Worm (Caenorhabditis elegans) whole organism, L1 larva: Measurements from ENCODE around the gene nduv-2.

Experiments used
- C34B4.2 ChIP-seq: sonication (generic microtip); optimal IDR thresholded peaks from 2 replicates; lab custom pipeline; 2017; ENCODE audit warnings: mild to moderate bottlenecking, missing genetic modification characterization, missing compliant biosample characterization
- Y116A8C.19 ChIP-seq: sonication (generic microtip); optimal IDR thresholded peaks from 2 replicates; lab custom pipeline; 2016; ENCODE audit warnings: missing compliant biosample characterization, missing genetic modification characterization, borderline replicate concordance
- aha-1 ChIP-seq: fragments of 150-350 bp; optimal IDR thresholded peaks from 2 replicates; lab custom pipeline; 2014; ENCODE audit warnings: missing biosample characterization, missing genetic modification characterization
- alr-1 ChIP-seq: fragments of 200-800 bp; sonication (Bioruptor generic); optimal IDR thresholded peaks from 2 replicates; lab custom pipeline; 2018; ENCODE audit warnings: borderline replicate concordance, mild to moderate bottlenecking, missing genetic modification characterization, missing compliant biosample characterization
- blmp-1 ChIP-seq: fragments of 150-350 bp; optimal IDR thresholded peaks from 2 replicates; lab custom pipeline; 2014; ENCODE audit warnings: missing biosample characterization, missing genetic modification characterization
- ceh-63 ChIP-seq: fragments of 200-800 bp; sonication (Bioruptor generic); optimal IDR thresholded peaks from 2 replicates; lab custom pipeline; 2018; ENCODE audit warnings: mild to moderate bottlenecking, missing genetic modification characterization, missing compliant biosample characterization
- ceh-8 ChIP-seq: fragments of 200-800 bp; sonication (Bioruptor generic); optimal IDR thresholded peaks from 2 replicates; lab custom pipeline; 2018; ENCODE audit warnings: mild to moderate bottlenecking, missing genetic modification characterization, moderate library complexity, missing compliant biosample characterization
- ceh-82 ChIP-seq, 3 experiments: fragments of 150-350 bp in 1 of 3; sonication (generic microtip) in 2 of 3; optimal IDR thresholded peaks; 2 replicates each; lab custom pipeline; 2014 to 2017; ENCODE audit warnings: missing biosample characterization in 3 of 3, missing genetic modification characterization in 3 of 3
- ceh-88 ChIP-seq: fragments of 200-800 bp; sonication (Bioruptor generic); IDR thresholded peaks from 2 replicates; pipeline ENCODE4 v1.3.6; 2022; ENCODE audit warnings: missing genetic modification characterization, missing compliant biosample characterization
- ces-1 ChIP-seq: fragments of 150-350 bp; optimal IDR thresholded peaks from 2 replicates; lab custom pipeline; 2014; ENCODE audit warnings: missing biosample characterization, missing genetic modification reagents, missing genetic modification characterization
- dpl-1 ChIP-seq, 3 experiments: fragments of 150-350 bp in 2 of 3; sonication (generic microtip) in 1 of 3; optimal IDR thresholded peaks; 2 replicates each; lab custom pipeline; 2014 to 2017; ENCODE audit warnings: missing biosample characterization in 3 of 3, missing genetic modification characterization in 3 of 3, missing genetic modification reagents in 3 of 3
- efl-1 ChIP-seq, 4 experiments: fragments of 150-350 bp; optimal IDR thresholded peaks in 3 of 4; peaks in 1 of 4; 1 replicate in 1 of 4; 2 replicates in 3 of 4; lab custom pipeline; 2014; ENCODE audit warnings: missing biosample characterization in 2 of 4, missing genetic modification characterization in 2 of 4, missing genetic modification reagents in 2 of 4
- efl-3 ChIP-seq: fragments of 200-800 bp; sonication (Bioruptor generic); optimal IDR thresholded peaks from 2 replicates; lab custom pipeline; 2018; ENCODE audit warnings: mild to moderate bottlenecking, missing genetic modification characterization, missing compliant biosample characterization
- egl-13 ChIP-seq: sonication (generic microtip); optimal IDR thresholded peaks from 2 replicates; lab custom pipeline; 2016; ENCODE audit warnings: missing genotype, missing genetic modification reagents, missing genetic modification characterization, missing compliant biosample characterization
- elt-2 ChIP-seq: sonication (generic microtip); optimal IDR thresholded peaks from 2 replicates; lab custom pipeline; 2016; ENCODE audit warnings: missing genetic modification characterization, mild to moderate bottlenecking, inconsistent platforms, missing compliant biosample characterization, missing genetic modification reagents
- fkh-10 ChIP-seq: sonication (generic microtip); optimal IDR thresholded peaks from 2 replicates; lab custom pipeline; 2017; ENCODE audit warnings: missing biosample characterization, missing genetic modification reagents, missing genetic modification characterization
- fkh-4 ChIP-seq: sonication (generic microtip); optimal IDR thresholded peaks from 2 replicates; lab custom pipeline; 2016; ENCODE audit warnings: missing compliant biosample characterization, missing genetic modification characterization, borderline replicate concordance
- fkh-8 ChIP-seq: sonication (generic microtip); optimal IDR thresholded peaks from 2 replicates; lab custom pipeline; 2016; ENCODE audit warnings: mild to moderate bottlenecking, missing genetic modification characterization, missing compliant biosample characterization
- fos-1 ChIP-seq: fragments of 150-350 bp; optimal IDR thresholded peaks from 2 replicates; lab custom pipeline; 2014; ENCODE audit warnings: missing biosample characterization, missing genetic modification characterization
- hlh-17 ChIP-seq: fragments of 200-800 bp; sonication (Bioruptor generic); optimal IDR thresholded peaks from 2 replicates; lab custom pipeline; 2018; ENCODE audit warnings: missing genetic modification characterization, mild to moderate bottlenecking, missing compliant biosample characterization, moderate library complexity, borderline replicate concordance
- hlh-4 ChIP-seq: sonication (generic microtip); optimal IDR thresholded peaks from 2 replicates; lab custom pipeline; 2016; ENCODE audit warnings: mild to moderate bottlenecking, missing genetic modification characterization, missing compliant biosample characterization
- hpl-2 ChIP-seq: fragments of 150-350 bp; optimal IDR thresholded peaks from 2 replicates; lab custom pipeline; 2014; ENCODE audit warnings: missing biosample characterization, missing genetic modification reagents, missing genetic modification characterization
- jun-1 ChIP-seq: fragments of 150-350 bp; optimal IDR thresholded peaks from 2 replicates; lab custom pipeline; 2014; ENCODE audit warnings: missing biosample characterization, missing genetic modification reagents, missing genetic modification characterization
- lin-13 ChIP-seq: fragments of 150-350 bp; optimal IDR thresholded peaks from 2 replicates; lab custom pipeline; 2014; ENCODE audit warnings: missing biosample characterization, missing genetic modification reagents, missing genetic modification characterization
- lin-14 ChIP-seq: fragments of 200-800 bp; sonication (Bioruptor generic); optimal IDR thresholded peaks from 2 replicates; lab custom pipeline; 2018; ENCODE audit warnings: mild to moderate bottlenecking, missing genetic modification characterization, moderate library complexity, missing compliant biosample characterization
- lin-15B ChIP-seq: fragments of 150-350 bp; sonication (generic microtip); optimal IDR thresholded peaks from 3 replicates; lab custom pipeline; 2014; ENCODE audit warnings: missing biosample characterization, missing genetic modification characterization
- lin-35 ChIP-seq, 2 experiments: fragments of 150-350 bp; optimal IDR thresholded peaks; 2 replicates each; lab custom pipeline; 2014; ENCODE audit warnings: missing biosample characterization in 2 of 2, missing genetic modification characterization in 2 of 2, missing genetic modification reagents in 2 of 2
- lin-39 ChIP-seq: fragments of 150-350 bp; optimal IDR thresholded peaks from 2 replicates; lab custom pipeline; 2014; ENCODE audit warnings: missing biosample characterization, missing genetic modification reagents, missing genetic modification characterization
- lir-3 ChIP-seq: sonication (generic microtip); optimal IDR thresholded peaks from 2 replicates; lab custom pipeline; 2016; ENCODE audit warnings: mild to moderate bottlenecking, missing genetic modification characterization, moderate library complexity, missing compliant biosample characterization; ENCODE audit not compliant: poor library complexity
- mab-9 ChIP-seq: fragments of 200-800 bp; sonication (Bioruptor generic); IDR thresholded peaks from 2 replicates; pipeline ENCODE4 v1.3.6; 2022; ENCODE audit warnings: missing genetic modification reagents, missing genetic modification characterization, missing compliant biosample characterization
- mdl-1 ChIP-seq, 2 experiments: fragments of 150-350 bp; optimal IDR thresholded peaks; 2 replicates each; lab custom pipeline; 2014 to 2017; ENCODE audit warnings: missing biosample characterization in 2 of 2, missing genetic modification characterization in 2 of 2, inconsistent platforms in 1 of 2
- nhr-12 ChIP-seq: sonication (generic microtip); optimal IDR thresholded peaks from 2 replicates; lab custom pipeline; 2017; ENCODE audit warnings: missing biosample characterization, missing genetic modification characterization
- nhr-19 ChIP-seq: fragments of 200-800 bp; sonication (Bioruptor generic); conservative IDR thresholded peaks from 2 replicates; pipeline ENCODE4 v1.3.6; 2022; ENCODE audit warnings: missing genetic modification characterization, missing compliant biosample characterization
- nhr-20 ChIP-seq: sonication (generic microtip); optimal IDR thresholded peaks from 2 replicates; lab custom pipeline; 2016; ENCODE audit warnings: mild to moderate bottlenecking, missing genetic modification characterization, missing compliant biosample characterization
- nhr-237 ChIP-seq: fragments of 150-350 bp; optimal IDR thresholded peaks from 2 replicates; lab custom pipeline; 2014; ENCODE audit warnings: missing biosample characterization, missing genetic modification characterization
- nhr-71 ChIP-seq: sonication (generic microtip); optimal IDR thresholded peaks from 2 replicates; lab custom pipeline; 2016; ENCODE audit warnings: mild to moderate bottlenecking, missing genetic modification characterization, moderate library complexity, missing compliant biosample characterization
- nhr-76 ChIP-seq: sonication (generic microtip); optimal IDR thresholded peaks from 2 replicates; lab custom pipeline; 2017; ENCODE audit warnings: missing biosample characterization, missing genetic modification characterization
- nhr-77 ChIP-seq: fragments of 150-350 bp; optimal IDR thresholded peaks from 2 replicates; lab custom pipeline; 2014; ENCODE audit warnings: missing biosample characterization, missing genetic modification characterization
- nhr-90 ChIP-seq: sonication (generic microtip); optimal IDR thresholded peaks from 2 replicates; lab custom pipeline; 2016; ENCODE audit warnings: mild to moderate bottlenecking, missing genetic modification characterization, missing compliant biosample characterization; ENCODE audit not compliant: poor library complexity
- pag-3 ChIP-seq: sonication (generic microtip); optimal IDR thresholded peaks from 2 replicates; lab custom pipeline; 2017; ENCODE audit warnings: missing genetic modification characterization, mild to moderate bottlenecking, missing compliant biosample characterization, antibody characterized with exemption, borderline replicate concordance; ENCODE audit not compliant: insufficient read depth
- pax-3 ChIP-seq: fragments of 200-800 bp; sonication (Bioruptor generic); optimal IDR thresholded peaks from 2 replicates; lab custom pipeline; 2018; ENCODE audit warnings: mild to moderate bottlenecking, missing genetic modification characterization, moderate library complexity, missing compliant biosample characterization
- snpc-4 ChIP-seq: fragments of 150-350 bp; optimal IDR thresholded peaks from 2 replicates; lab custom pipeline; 2014; ENCODE audit warnings: missing biosample characterization, missing genetic modification characterization
- snu-23 ChIP-seq: sonication (generic microtip); optimal IDR thresholded peaks from 2 replicates; lab custom pipeline; 2016; ENCODE audit warnings: missing genetic modification characterization, missing compliant biosample characterization
- sox-4 ChIP-seq: sonication (generic microtip); optimal IDR thresholded peaks from 2 replicates; lab custom pipeline; 2016; ENCODE audit warnings: missing genetic modification characterization, missing compliant biosample characterization
- unc-30 ChIP-seq: sonication (generic microtip); optimal IDR thresholded peaks from 2 replicates; lab custom pipeline; 2017; ENCODE audit warnings: missing biosample characterization, missing genetic modification characterization
- unc-62 ChIP-seq: fragments of 150-350 bp; optimal IDR thresholded peaks from 2 replicates; lab custom pipeline; 2014; ENCODE audit warnings: missing biosample characterization, missing genetic modification reagents, missing genetic modification characterization
- unc-86 ChIP-seq: sonication (generic microtip); optimal IDR thresholded peaks from 2 replicates; lab custom pipeline; 2016; ENCODE audit warnings: missing genetic modification characterization, missing compliant biosample characterization
- unc-98 ChIP-seq: fragments of 200-800 bp; sonication (Bioruptor generic); IDR thresholded peaks from 2 replicates; pipeline ENCODE4 v1.3.6; 2022; ENCODE audit warnings: missing genetic modification characterization, missing compliant biosample characterization
- vab-15 ChIP-seq: sonication (generic microtip); optimal IDR thresholded peaks from 2 replicates; lab custom pipeline; 2017; ENCODE audit warnings: missing genotype, mild to moderate bottlenecking, missing genetic modification characterization, missing compliant biosample characterization
- zag-1 ChIP-seq: fragments of 150-350 bp; optimal IDR thresholded peaks from 2 replicates; lab custom pipeline; 2014; ENCODE audit warnings: missing biosample characterization, missing genetic modification characterization
- ztf-4 ChIP-seq: fragments of 150-350 bp; optimal IDR thresholded peaks from 2 replicates; lab custom pipeline; 2014; ENCODE audit warnings: missing biosample characterization, missing genetic modification characterization

The nduv-2 gene

DNA sequence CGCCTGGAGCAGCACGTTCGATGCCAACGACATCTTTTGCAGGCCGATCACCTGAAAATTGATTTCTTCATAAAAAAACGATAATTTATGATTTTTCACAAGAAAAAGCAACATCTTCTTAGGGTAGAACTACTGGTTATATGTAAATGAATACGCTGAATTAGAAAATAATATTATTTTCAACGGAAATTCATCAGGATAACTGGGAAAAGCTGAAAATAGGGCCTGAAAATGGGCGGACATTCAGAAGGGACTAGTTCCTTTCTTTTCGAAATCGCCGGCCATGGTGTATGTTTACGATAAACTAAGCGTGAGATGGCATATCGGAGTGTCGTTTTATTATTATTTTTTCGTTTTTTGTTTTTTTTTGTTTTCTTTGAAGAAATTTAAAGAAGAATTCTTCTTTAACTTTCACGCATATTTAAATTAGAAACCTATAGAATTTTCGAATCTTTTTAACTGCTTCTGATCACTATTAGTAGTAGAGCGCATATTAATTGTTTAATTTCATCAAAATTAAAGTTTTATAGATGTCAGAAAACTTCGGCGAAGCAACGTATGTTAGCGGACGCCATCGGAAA lies at the start of gene nduv-2, which contains the start of gene F53F4.12:
Gene nduv-2, minus strand, starts transcription at position 51 of the 581 bp plus-strand sequence.
Gene F53F4.12, plus strand, starts transcription at position 531 of the 581 bp plus-strand sequence.
- TF ChIP-seq fkh-10 = no peak
- TF ChIP-seq pag-3 (tag; lab: Kevin White, UChicago) = no peak
- no peak for TF ChIP-seq alr-1 (tag; lab: Kevin White, UChicago)
- TF ChIP-seq sox-4 (tag; lab: Kevin White, UChicago) = no peak
- no peak for TF ChIP-seq lin-39 (tag; lab: Kevin White, UChicago)
- no peak for TF ChIP-seq nhr-90 (tag; lab: Kevin White, UChicago)
- TF ChIP-seq snu-23 (GFP tag; lab: Kevin White, UChicago) = peak; percentile 45
- no peak for TF ChIP-seq ztf-4
- no peak for TF ChIP-seq vab-15
- TF ChIP-seq C34B4.2 (tag; lab: Kevin White, UChicago) = no peak
- TF ChIP-seq blmp-1 (tag; lab: Kevin White, UChicago) = peak; percentile 47
- no peak for TF ChIP-seq nhr-20
- TF ChIP-seq lin-13 (GFP tag; lab: Kevin White, UChicago) = no peak
- no peak for TF ChIP-seq unc-62
- no peak for TF ChIP-seq unc-86
- TF ChIP-seq fos-1 (tag; lab: Kevin White, UChicago) = no peak
- no peak for TF ChIP-seq nhr-237 (tag; lab: Kevin White, UChicago)
- peak; percentile 31 to 45 for TF ChIP-seq lin-35 (GFP tag; optimal IDR thresholded peaks at IDR 0.05; lab: Kevin White, UChicago)
- TF ChIP-seq unc-30 (tag; lab: Kevin White, UChicago) = no peak
- no peak for TF ChIP-seq lin-14
- TF ChIP-seq mdl-1 (tag; optimal IDR thresholded peaks at IDR 0.05; lab: Kevin White, UChicago) = no peak
- TF ChIP-seq mab-9 (GFP tag; lab: Robert Waterston, UW) = no peak
- no peak for TF ChIP-seq ceh-8
- TF ChIP-seq aha-1 = no peak
- no peak for TF ChIP-seq nhr-19 (GFP tag; lab: Robert Waterston, UW)
- no peak for TF ChIP-seq jun-1
- no peak for TF ChIP-seq ceh-63 (GFP tag; lab: Kevin White, UChicago)
- TF ChIP-seq hpl-2 (GFP tag; lab: Kevin White, UChicago) = no peak
- peak; percentile 47 to 49 for TF ChIP-seq efl-1 (optimal IDR thresholded peaks at IDR 0.05; lab: Kevin White, UChicago)
- peak; percentile 30 to 95 for TF ChIP-seq efl-1 (GFP tag; optimal IDR thresholded peaks at IDR 0.05 in 1 of 2; lab: Kevin White, UChicago)
- TF ChIP-seq fkh-4 (tag; lab: Kevin White, UChicago) = no peak
- no peak for TF ChIP-seq nhr-76
- no peak for TF ChIP-seq Y116A8C.19 (tag; lab: Kevin White, UChicago)
- TF ChIP-seq efl-3 (GFP tag; lab: Kevin White, UChicago) = no peak
- TF ChIP-seq hlh-4 (tag; lab: Kevin White, UChicago) = no peak
- TF ChIP-seq fkh-8 (tag; lab: Kevin White, UChicago) = no peak
- TF ChIP-seq ceh-88 (GFP tag; lab: Robert Waterston, UW) = no peak
- no peak for TF ChIP-seq nhr-77
- no peak for TF ChIP-seq ces-1 (GFP tag; lab: Kevin White, UChicago)
- TF ChIP-seq pax-3 (tag; lab: Kevin White, UChicago) = no peak
- TF ChIP-seq unc-98 = no peak
- TF ChIP-seq hlh-17 (GFP tag; lab: Kevin White, UChicago) = no peak
- no peak for TF ChIP-seq egl-13
- TF ChIP-seq elt-2 (tag; lab: Kevin White, UChicago) = no peak
- peak in 1 of 3 experiments; percentile 51 for TF ChIP-seq ceh-82 (tag; optimal IDR thresholded peaks at IDR 0.05; lab: Kevin White, UChicago)
- TF ChIP-seq lir-3 (tag; lab: Kevin White, UChicago) = peak; percentile 13
- no peak for TF ChIP-seq zag-1 (tag; lab: Kevin White, UChicago)
- TF ChIP-seq dpl-1 (GFP tag; optimal IDR thresholded peaks at IDR 0.05; lab: Kevin White, UChicago) = peak; percentile 7 to 71 (median 59)
- no peak for TF ChIP-seq nhr-12 (tag; lab: Kevin White, UChicago)
- TF ChIP-seq nhr-71 = peak; percentile 16
- no peak for TF ChIP-seq snpc-4
- TF ChIP-seq lin-15B (tag; lab: Kevin White, UChicago) = peak; percentile 48
